Fruit fly (Drosophila melanogaster): ENCODE data around the gene Manf.

The Manf gene

DNA sequence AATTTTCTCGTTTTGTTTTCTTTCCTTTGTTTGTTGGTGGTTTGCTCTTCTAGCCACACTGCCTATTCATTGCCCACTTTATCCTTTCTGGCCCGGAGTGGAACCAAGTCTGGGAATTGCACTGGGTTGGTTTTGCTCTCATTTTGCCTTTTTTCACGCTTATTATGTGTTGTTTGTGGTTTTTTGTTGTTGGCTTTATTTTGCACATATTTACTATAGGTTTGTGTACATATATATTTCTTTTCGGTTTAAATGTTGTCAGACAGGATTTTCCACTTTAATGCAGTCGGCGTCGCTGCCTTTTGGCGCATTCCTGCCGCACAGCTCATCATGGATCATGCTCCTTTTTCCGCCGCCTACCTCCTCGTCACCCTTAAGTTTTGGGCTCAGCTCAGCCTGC lies 14.9 kb upstream of the Manf start:
- TF ChIP-seq CG8478 (optimal IDR thresholded peaks at IDR 0.05) (no peak), psq (optimal IDR thresholded peaks at IDR 0.05) (no peak), usp (GFP tag; optimal IDR thresholded peaks at IDR 0.05) (no peak), Dll (optimal IDR thresholded peaks at IDR 0.05) (no peak), EcR (GFP tag; optimal IDR thresholded peaks at IDR 0.05) (no peak), pan (optimal IDR thresholded peaks at IDR 0.05) (no peak)

DNA sequence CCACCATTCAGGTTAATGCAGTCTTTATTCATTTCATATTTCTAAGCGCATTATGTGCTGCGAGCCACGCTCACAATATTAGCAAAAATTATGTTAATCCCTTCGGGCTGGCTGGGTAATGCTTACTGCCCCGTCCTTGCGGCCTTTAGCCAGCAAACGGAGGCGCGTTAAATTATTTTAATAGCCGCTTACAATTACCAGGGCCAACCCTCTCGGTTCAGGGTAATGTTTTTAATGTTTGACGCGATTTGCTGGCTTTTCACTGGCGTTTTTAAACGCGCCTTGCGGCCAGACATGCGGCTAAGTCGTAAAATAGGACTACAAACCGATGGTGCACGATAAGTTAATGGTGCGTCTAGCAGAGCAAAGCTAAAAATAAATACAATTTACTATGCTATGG lies 14.4 kb upstream of the Manf start:
- TF ChIP-seq usp (GFP tag; optimal IDR thresholded peaks at IDR 0.05) = no peak
- TF ChIP-seq EcR (GFP tag; optimal IDR thresholded peaks at IDR 0.05) = no peak
- TF ChIP-seq psq (optimal IDR thresholded peaks at IDR 0.05) = no peak
- TF ChIP-seq pan (optimal IDR thresholded peaks at IDR 0.05) = no peak
- TF ChIP-seq Dll (optimal IDR thresholded peaks at IDR 0.05) = no peak
- TF ChIP-seq CG8478 (optimal IDR thresholded peaks at IDR 0.05) = no peak

- TF ChIP-seq Dll (optimal IDR thresholded peaks at IDR 0.05) (no peak), pan (optimal IDR thresholded peaks at IDR 0.05) (no peak), psq (optimal IDR thresholded peaks at IDR 0.05) (no peak), EcR (GFP tag; optimal IDR thresholded peaks at IDR 0.05) (no peak), CG8478 (optimal IDR thresholded peaks at IDR 0.05) (no peak), usp (GFP tag; optimal IDR thresholded peaks at IDR 0.05) (no peak)
Measured at dm6 chr3R:16335438-16336073, 13.6 kb upstream of the Manf start.

- TF ChIP-seq EcR (GFP tag; optimal IDR thresholded peaks at IDR 0.05) (no peak), CG8478 (optimal IDR thresholded peaks at IDR 0.05) (no peak), pan (optimal IDR thresholded peaks at IDR 0.05) (no peak), Dll (optimal IDR thresholded peaks at IDR 0.05) (no peak), usp (GFP tag; optimal IDR thresholded peaks at IDR 0.05) (no peak), psq (optimal IDR thresholded peaks at IDR 0.05) (no peak)
Measured at dm6 chr3R:16336327-16337052, 12.7 kb upstream of the Manf start.

DNA sequence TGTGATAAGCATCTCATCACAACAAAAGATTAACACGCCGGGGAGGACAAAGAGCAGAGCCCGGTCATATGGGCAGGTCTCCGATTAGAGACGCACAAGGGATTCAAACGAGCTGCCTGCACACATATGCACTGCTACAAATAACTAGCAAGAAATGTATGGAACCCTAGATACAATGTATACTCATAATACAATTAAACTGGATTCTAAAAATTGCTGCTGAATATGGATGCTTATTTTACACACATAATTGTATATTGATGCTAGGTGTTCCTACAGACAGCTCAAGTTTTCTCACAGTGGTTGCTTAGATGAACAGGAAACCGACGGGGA lies 12.2 kb upstream of the Manf start:
- no peak for TF ChIP-seq Dll (optimal IDR thresholded peaks at IDR 0.05)
- no peak for TF ChIP-seq CG8478 (optimal IDR thresholded peaks at IDR 0.05)
- no peak for TF ChIP-seq usp (GFP tag; optimal IDR thresholded peaks at IDR 0.05)
- TF ChIP-seq pan (optimal IDR thresholded peaks at IDR 0.05) = no peak
- TF ChIP-seq EcR (GFP tag; optimal IDR thresholded peaks at IDR 0.05) = no peak
- TF ChIP-seq psq (optimal IDR thresholded peaks at IDR 0.05) = no peak

dm6 chr3R:16337863-16338262 lies 11.3 kb upstream of the Manf start:
- TF ChIP-seq psq (optimal IDR thresholded peaks at IDR 0.05) (no peak), pan (optimal IDR thresholded peaks at IDR 0.05) (no peak), Dll (optimal IDR thresholded peaks at IDR 0.05) (no peak), EcR (GFP tag; optimal IDR thresholded peaks at IDR 0.05) (no peak), CG8478 (optimal IDR thresholded peaks at IDR 0.05) (no peak), usp (GFP tag; optimal IDR thresholded peaks at IDR 0.05) (no peak)

DNA sequence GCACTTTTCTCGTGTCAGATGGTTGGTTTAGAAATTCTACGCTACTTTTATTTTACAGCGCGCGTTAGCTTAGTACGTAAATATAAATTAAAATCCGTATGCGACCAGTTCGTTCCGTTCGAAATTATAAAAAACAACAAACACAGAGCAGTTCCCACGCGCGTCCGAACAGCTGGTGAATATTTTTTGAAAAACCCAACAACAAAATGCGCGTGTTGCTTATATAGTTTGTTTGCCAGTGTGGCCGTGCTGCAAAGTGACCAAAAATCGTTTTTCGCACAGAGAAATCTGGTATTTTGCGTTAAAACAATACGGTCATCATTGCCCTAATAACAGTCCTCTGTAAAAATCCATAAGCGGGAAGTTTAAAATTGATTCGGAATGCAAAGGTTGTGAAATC lies 10.9 kb upstream of the Manf start:
- TF ChIP-seq EcR (GFP tag; optimal IDR thresholded peaks at IDR 0.05) (no peak), psq (optimal IDR thresholded peaks at IDR 0.05) (no peak), Dll (optimal IDR thresholded peaks at IDR 0.05) (no peak), usp (GFP tag; optimal IDR thresholded peaks at IDR 0.05) (no peak), pan (optimal IDR thresholded peaks at IDR 0.05) (no peak), CG8478 (optimal IDR thresholded peaks at IDR 0.05) (no peak)

- no peak for TF ChIP-seq EcR (GFP tag; optimal IDR thresholded peaks at IDR 0.05)
- TF ChIP-seq psq (optimal IDR thresholded peaks at IDR 0.05) = no peak
Measured at dm6 chr3R:16339475-16339874, 9.7 kb upstream of the Manf start, which contains the start of gene Sulf1. TSS of gene Sulf1 (minus strand) at chr3R:16339575.

- TF ChIP-seq Dll (optimal IDR thresholded peaks at IDR 0.05) = no peak
- TF ChIP-seq CG8478 (optimal IDR thresholded peaks at IDR 0.05) = no peak
- no peak for TF ChIP-seq psq (optimal IDR thresholded peaks at IDR 0.05)
- TF ChIP-seq usp (GFP tag; optimal IDR thresholded peaks at IDR 0.05) = no peak
- no peak for TF ChIP-seq pan (optimal IDR thresholded peaks at IDR 0.05)
- no peak for TF ChIP-seq EcR (GFP tag; optimal IDR thresholded peaks at IDR 0.05)
Measured at dm6 chr3R:16340610-16341009, 8.6 kb upstream of the Manf start.

- TF ChIP-seq usp (GFP tag; optimal IDR thresholded peaks at IDR 0.05) (no peak), Dll (optimal IDR thresholded peaks at IDR 0.05) (no peak)
Measured at dm6 chr3R:16341817-16342374, 7.3 kb upstream of the Manf start, which contains the start of the genes SF2 and pad. TSS of gene SF2 (minus strand) at chr3R:16341988. TSS of gene pad (plus strand) at chr3R:16342318.

dm6 chr3R:16347626-16348264 lies 1.5 kb upstream of the Manf start:
- TF ChIP-seq CG8478 (optimal IDR thresholded peaks at IDR 0.05) (no peak), psq (optimal IDR thresholded peaks at IDR 0.05) (no peak), EcR (GFP tag; optimal IDR thresholded peaks at IDR 0.05) (no peak), usp (GFP tag; optimal IDR thresholded peaks at IDR 0.05) (no peak), Dll (optimal IDR thresholded peaks at IDR 0.05) (no peak), pan (optimal IDR thresholded peaks at IDR 0.05) (no peak)

- TF ChIP-seq pan (optimal IDR thresholded peaks at IDR 0.05) = no peak
- no peak for TF ChIP-seq EcR (GFP tag; optimal IDR thresholded peaks at IDR 0.05)
- no peak for TF ChIP-seq usp (GFP tag; optimal IDR thresholded peaks at IDR 0.05)
- TF ChIP-seq psq (optimal IDR thresholded peaks at IDR 0.05) = no peak
- TF ChIP-seq CG8478 (optimal IDR thresholded peaks at IDR 0.05) = no peak
- TF ChIP-seq Dll (optimal IDR thresholded peaks at IDR 0.05) = no peak
Measured at dm6 chr3R:16348289-16348688, 915 bp upstream of the Manf start.
